Worm (Caenorhabditis elegans) whole organism, late embryonic: ENCODE data around the gene epg-6.

Source experiments
- C08G9.2 ChIP-seq: sonication (generic microtip); optimal IDR thresholded peaks from 2 replicates; lab custom pipeline; 2016; ENCODE audit warnings: mild to moderate bottlenecking, missing genetic modification characterization, moderate library complexity, missing compliant biosample characterization
- C38D4.7 ChIP-seq: fragments of 200-800 bp; sonication (Bioruptor generic); optimal IDR thresholded peaks from 2 replicates; lab custom pipeline; 2018; ENCODE audit warnings: mild to moderate bottlenecking, missing genetic modification characterization, moderate library complexity, missing compliant biosample characterization
- F13H6.1 ChIP-seq: sonication (generic microtip); optimal IDR thresholded peaks from 2 replicates; lab custom pipeline; 2016; ENCODE audit warnings: missing genetic modification characterization, missing compliant biosample characterization
- K09A11.1 ChIP-seq: sonication (generic microtip); optimal IDR thresholded peaks from 2 replicates; lab custom pipeline; 2017; ENCODE audit warnings: antibody characterized with exemption, mild to moderate bottlenecking, missing genetic modification characterization, missing compliant biosample characterization; ENCODE audit not compliant: insufficient read depth
- ahr-1 ChIP-seq: sonication (generic microtip); optimal IDR thresholded peaks from 2 replicates; lab custom pipeline; 2016; ENCODE audit warnings: missing genetic modification characterization, missing compliant biosample characterization
- ceh-14 ChIP-seq: sonication (generic microtip); optimal IDR thresholded peaks from 2 replicates; lab custom pipeline; 2016; ENCODE audit warnings: missing genotype, missing genetic modification characterization, missing compliant biosample characterization
- ceh-18 ChIP-seq: sonication (generic microtip); optimal IDR thresholded peaks from 2 replicates; lab custom pipeline; 2016; ENCODE audit warnings: missing genetic modification characterization, missing compliant biosample characterization
- ceh-2 ChIP-seq: sonication (generic microtip); optimal IDR thresholded peaks from 2 replicates; lab custom pipeline; 2016; ENCODE audit warnings: missing genotype, missing genetic modification characterization, missing compliant biosample characterization
- ceh-24 ChIP-seq: sonication (generic microtip); optimal IDR thresholded peaks from 2 replicates; lab custom pipeline; 2016; ENCODE audit warnings: mild to moderate bottlenecking, missing genetic modification characterization, missing compliant biosample characterization
- ceh-31 ChIP-seq: sonication (generic microtip); optimal IDR thresholded peaks from 2 replicates; lab custom pipeline; 2016; ENCODE audit warnings: missing genetic modification characterization, missing compliant biosample characterization
- ceh-6 ChIP-seq: fragments of 200-800 bp; sonication (Bioruptor generic); optimal IDR thresholded peaks from 2 replicates; lab custom pipeline; 2018; ENCODE audit warnings: mild to moderate bottlenecking, missing genetic modification characterization, missing compliant biosample characterization
- ceh-9 ChIP-seq: sonication (generic microtip); optimal IDR thresholded peaks from 2 replicates; lab custom pipeline; 2016; ENCODE audit warnings: mild to moderate bottlenecking, missing genetic modification characterization, inconsistent platforms, missing compliant biosample characterization
- che-1 ChIP-seq: sonication (generic microtip); optimal IDR thresholded peaks from 2 replicates; lab custom pipeline; 2016; ENCODE audit warnings: mild to moderate bottlenecking, missing genetic modification characterization, missing compliant biosample characterization
- dmd-4 ChIP-seq: sonication (generic microtip); optimal IDR thresholded peaks from 2 replicates; lab custom pipeline; 2016; ENCODE audit warnings: borderline replicate concordance, missing genetic modification characterization, missing compliant biosample characterization
- elt-4 ChIP-seq: sonication (generic microtip); optimal IDR thresholded peaks from 2 replicates; lab custom pipeline; 2016; ENCODE audit warnings: missing genetic modification characterization, missing compliant biosample characterization
- fax-1 ChIP-seq: sonication (generic microtip); optimal IDR thresholded peaks from 2 replicates; lab custom pipeline; 2016; ENCODE audit warnings: missing genotype, missing genetic modification characterization, missing compliant biosample characterization
- fkh-6 ChIP-seq: sonication (generic microtip); optimal IDR thresholded peaks from 2 replicates; lab custom pipeline; 2016; ENCODE audit warnings: missing genetic modification characterization, missing compliant biosample characterization
- gmeb-2 ChIP-seq: sonication (generic microtip); optimal IDR thresholded peaks from 2 replicates; lab custom pipeline; 2016; ENCODE audit warnings: missing genetic modification characterization, inconsistent platforms, missing compliant biosample characterization
- hlh-13 ChIP-seq: fragments of 200-800 bp; sonication (Bioruptor generic); optimal IDR thresholded peaks from 2 replicates; lab custom pipeline; 2018; ENCODE audit warnings: mild to moderate bottlenecking, missing genetic modification characterization, missing compliant biosample characterization
- hlh-15 ChIP-seq: sonication (generic microtip); optimal IDR thresholded peaks from 2 replicates; lab custom pipeline; 2016; ENCODE audit warnings: missing genetic modification characterization, missing compliant biosample characterization
- hlh-8 ChIP-seq: sonication (generic microtip); optimal IDR thresholded peaks from 2 replicates; lab custom pipeline; 2016; ENCODE audit warnings: missing genotype, missing genetic modification characterization, missing compliant biosample characterization
- madf-2 ChIP-seq: sonication (generic microtip); optimal IDR thresholded peaks from 2 replicates; lab custom pipeline; 2017; ENCODE audit warnings: missing genetic modification characterization, missing compliant biosample characterization
- nfya-1 ChIP-seq: sonication (generic microtip); optimal IDR thresholded peaks from 2 replicates; lab custom pipeline; 2017; ENCODE audit warnings: missing genetic modification characterization, mild to moderate bottlenecking, missing compliant biosample characterization, antibody characterized with exemption, moderate library complexity
- nhr-11 ChIP-seq: fragments of 150-350 bp; optimal IDR thresholded peaks from 2 replicates; lab custom pipeline; 2014; ENCODE audit warnings: missing biosample characterization, missing genetic modification characterization
- npax-4 ChIP-seq: sonication (generic microtip); optimal IDR thresholded peaks from 2 replicates; lab custom pipeline; 2016; ENCODE audit warnings: missing genetic modification characterization, missing compliant biosample characterization
- pag-3 ChIP-seq: sonication (generic microtip); optimal IDR thresholded peaks from 2 replicates; lab custom pipeline; 2016; ENCODE audit warnings: missing compliant biosample characterization, missing genetic modification characterization, borderline replicate concordance
- pat-9 ChIP-seq: fragments of 200-800 bp; sonication (Bioruptor generic); optimal IDR thresholded peaks from 2 replicates; lab custom pipeline; 2018; ENCODE audit warnings: mild to moderate bottlenecking, missing genetic modification characterization, moderate library complexity, missing compliant biosample characterization
- pha-2 ChIP-seq: sonication (generic microtip); optimal IDR thresholded peaks from 2 replicates; lab custom pipeline; 2017; ENCODE audit warnings: mild to moderate bottlenecking, missing genetic modification characterization, missing compliant biosample characterization
- pqm-1 ChIP-seq: sonication (generic microtip); optimal IDR thresholded peaks from 2 replicates; lab custom pipeline; 2016; ENCODE audit warnings: missing genetic modification characterization, missing compliant biosample characterization
- pros-1 ChIP-seq: fragments of 150-350 bp; optimal IDR thresholded peaks from 2 replicates; lab custom pipeline; 2014; ENCODE audit warnings: missing biosample characterization, missing genetic modification reagents, missing genetic modification characterization
- rnt-1 ChIP-seq: sonication (generic microtip); optimal IDR thresholded peaks from 2 replicates; lab custom pipeline; 2016; ENCODE audit warnings: missing genetic modification characterization, missing compliant biosample characterization
- sox-4 ChIP-seq: sonication (generic microtip); optimal IDR thresholded peaks from 2 replicates; lab custom pipeline; 2017; ENCODE audit warnings: mild to moderate bottlenecking, missing genetic modification characterization, inconsistent platforms, missing compliant biosample characterization
- syd-9 ChIP-seq: sonication (generic microtip); optimal IDR thresholded peaks from 2 replicates; lab custom pipeline; 2016; ENCODE audit warnings: mild to moderate bottlenecking, missing genetic modification characterization, moderate library complexity, missing compliant biosample characterization
- tbx-7 ChIP-seq: sonication (generic microtip); optimal IDR thresholded peaks from 2 replicates; lab custom pipeline; 2016; ENCODE audit warnings: missing genotype, missing genetic modification characterization, missing compliant biosample characterization
- unc-3 ChIP-seq, 2 experiments: fragments of 200-800 bp in 1 of 2; sonication (Bioruptor generic) in 1 of 2; sonication (generic microtip) in 1 of 2; conservative IDR thresholded peaks in 1 of 2; optimal IDR thresholded peaks in 1 of 2; 2 replicates each; pipeline versions ENCODE4 v1.3.6 to Lab custom; 2016 to 2022; ENCODE audit warnings: missing compliant biosample characterization in 2 of 2, missing genetic modification characterization in 2 of 2, missing genetic modification reagents in 1 of 2
- unc-55 ChIP-seq: sonication (generic microtip); optimal IDR thresholded peaks from 2 replicates; lab custom pipeline; 2017; ENCODE audit warnings: missing biosample characterization, missing genetic modification reagents, missing genetic modification characterization
- unc-86 ChIP-seq: sonication (generic microtip); optimal IDR thresholded peaks from 2 replicates; lab custom pipeline; 2016; ENCODE audit warnings: missing genetic modification characterization, missing compliant biosample characterization
- zip-5 ChIP-seq: sonication (generic microtip); optimal IDR thresholded peaks from 2 replicates; lab custom pipeline; 2016; ENCODE audit warnings: missing genetic modification characterization, missing compliant biosample characterization

The epg-6 gene

ce11 chrIII:10600138-10600626 is at the start of gene epg-6:
TSS of gene epg-6 (minus strand) at chrIII:10600188.
- TF ChIP-seq zip-5 (tag; lab: Kevin White, UChicago), result no peak
- no peak for TF ChIP-seq pros-1 (tag; lab: Kevin White, UChicago)
- no peak for TF ChIP-seq pqm-1 (tag; lab: Kevin White, UChicago)
- no peak for TF ChIP-seq ceh-14
- TF ChIP-seq C08G9.2 (tag; lab: Kevin White, UChicago), result no peak
- TF ChIP-seq K09A11.1 (tag; lab: Kevin White, UChicago), result no peak
- TF ChIP-seq pat-9 (tag; lab: Kevin White, UChicago), result no peak
- TF ChIP-seq nhr-11 (tag; lab: Kevin White, UChicago), result no peak
- TF ChIP-seq madf-2, result no peak
- TF ChIP-seq elt-4, result no peak
- TF ChIP-seq unc-3 (GFP tag; conservative IDR thresholded peaks at IDR 0.05; lab: Robert Waterston, UW), result no peak
- no peak for TF ChIP-seq unc-3 (tag; optimal IDR thresholded peaks at IDR 0.05; lab: Kevin White, UChicago)
- TF ChIP-seq hlh-15 (tag; lab: Kevin White, UChicago), result no peak
- TF ChIP-seq rnt-1, result no peak
- TF ChIP-seq hlh-13 (GFP tag; lab: Kevin White, UChicago), result no peak
- TF ChIP-seq hlh-8, result no peak
- no peak for TF ChIP-seq ceh-9 (tag; lab: Kevin White, UChicago)
- no peak for TF ChIP-seq ahr-1 (tag; lab: Kevin White, UChicago)
- TF ChIP-seq fax-1, result no peak
- no peak for TF ChIP-seq sox-4 (tag; lab: Kevin White, UChicago)

- no peak for TF ChIP-seq F13H6.1
- no peak for TF ChIP-seq nfya-1 (tag; lab: Kevin White, UChicago)
- no peak for TF ChIP-seq pag-3 (tag; lab: Kevin White, UChicago)
- no peak for TF ChIP-seq ceh-6 (GFP tag; lab: Kevin White, UChicago)
- no peak for TF ChIP-seq pat-9 (tag; lab: Kevin White, UChicago)
- no peak for TF ChIP-seq elt-4
- no peak for TF ChIP-seq tbx-7 (tag; lab: Kevin White, UChicago)
- no peak for TF ChIP-seq pha-2 (tag; lab: Kevin White, UChicago)
- no peak for TF ChIP-seq fkh-6 (tag; lab: Kevin White, UChicago)
- TF ChIP-seq che-1 (tag; lab: Kevin White, UChicago), result no peak
- no peak for TF ChIP-seq npax-4 (tag; lab: Kevin White, UChicago)
- no peak for TF ChIP-seq rnt-1
- TF ChIP-seq zip-5 (tag; lab: Kevin White, UChicago), result no peak
- no peak for TF ChIP-seq unc-55
- no peak for TF ChIP-seq syd-9 (tag; lab: Kevin White, UChicago)
- TF ChIP-seq K09A11.1 (tag; lab: Kevin White, UChicago), result no peak
- no peak for TF ChIP-seq ceh-2
Observed at ce11 chrIII:10649219-10649618, 49.2 kb upstream of the epg-6 start, which contains the start of gene emg-1. TSS of gene emg-1 (plus strand) at chrIII:10649519.

ce11 chrIII:10646094-10646493 is 46.1 kb upstream of the epg-6 start, which contains the start of gene orc-4:
TSS of gene orc-4 (plus strand) at chrIII:10646170.
- no peak for TF ChIP-seq gmeb-2 (tag; lab: Kevin White, UChicago)
- TF ChIP-seq, all 69 proteins: peak for 0

- TF ChIP-seq C38D4.7 (GFP tag; lab: Kevin White, UChicago), result no peak
- peak; percentile 22 for TF ChIP-seq nfya-1 (tag; lab: Kevin White, UChicago)
- TF ChIP-seq ceh-31 (tag; lab: Kevin White, UChicago), result no peak
- TF ChIP-seq ceh-24, result no peak
- no peak for TF ChIP-seq unc-86 (tag; lab: Kevin White, UChicago)
- no peak for TF ChIP-seq dmd-4
- TF ChIP-seq ceh-18 (tag; lab: Kevin White, UChicago), result no peak
Observed at ce11 chrIII:10642781-10643180, 42.8 kb upstream of the epg-6 start, which contains the start of the genes dhs-11 and orc-1. TSS of gene dhs-11 (minus strand) at chrIII:10642865. TSS of gene orc-1 (plus strand) at chrIII:10643129.
